Worm (Caenorhabditis elegans): Measurements from ENCODE around the gene ttr-50.

DNA sequence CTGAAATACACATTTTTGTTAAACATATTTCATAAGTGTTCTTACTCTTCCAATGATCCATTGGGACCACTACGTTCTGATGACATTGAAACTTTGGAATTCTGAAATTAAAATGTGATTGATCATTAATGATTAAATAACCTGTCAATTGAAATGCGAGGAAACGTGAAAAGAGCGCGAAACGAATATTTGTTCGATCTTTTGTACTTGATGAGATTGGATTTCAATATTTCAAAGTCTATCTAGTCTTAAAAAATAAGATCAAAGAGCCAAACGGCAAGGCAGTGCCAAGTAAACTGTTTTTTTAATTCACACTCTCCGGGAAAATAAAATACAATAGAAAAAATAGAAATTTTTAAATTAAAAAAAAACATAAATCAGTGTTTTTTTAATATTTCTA lies 41.1 kb upstream of the ttr-50 start, which contains the start of gene ZK792.4:
- TF ChIP-seq ztf-11 (tag; optimal IDR thresholded peaks at IDR 0.05) (no peak), lin-1 (GFP tag; IDR thresholded peaks at IDR 0.05) (no peak), tag-97 (GFP tag; IDR thresholded peaks at IDR 0.05) (no peak), aha-1 (tag) (no peak), nhr-11 (tag; optimal IDR thresholded peaks at IDR 0.05) (no peak), egl-27 (tag; optimal IDR thresholded peaks at IDR 0.05) (no peak), nhr-76 (tag; optimal IDR thresholded peaks at IDR 0.05) (no peak), mep-1 (tag; optimal IDR thresholded peaks at IDR 0.05) (no peak), lin-38 (GFP tag; IDR thresholded peaks at IDR 0.05) (no peak)

Measured in whole organism, L4 larva.